Worm (Caenorhabditis elegans): ENCODE data around the gene oac-29.

ce11 chrV:8592691-8593307 is 42.7 kb downstream of the oac-29 start:
- TF ChIP-seq php-3 (GFP tag; IDR thresholded peaks at IDR 0.05) (no peak), lin-29 (GFP tag; IDR thresholded peaks at IDR 0.05) (no peak), nhr-76 (tag; optimal IDR thresholded peaks at IDR 0.05) (no peak)
